Worm (Caenorhabditis elegans): ENCODE data around the gene tbcc-1.

The tbcc-1 gene

ce11 chrIII:2759308-2759707 is 28.9 kb upstream of the tbcc-1 start:
- TF ChIP-seq ztf-16 (tag; optimal IDR thresholded peaks at IDR 0.05) (no peak), ceh-14 (tag; optimal IDR thresholded peaks at IDR 0.05) (no peak)

ce11 chrIII:2760726-2761125 is 27.5 kb upstream of the tbcc-1 start, which contains the start of gene pho-9:
Gene pho-9, minus strand, starts transcription at chrIII:2760816.
- TF ChIP-seq nhr-11 (tag; optimal IDR thresholded peaks at IDR 0.05) (no peak), elt-2 (tag; optimal IDR thresholded peaks at IDR 0.05) (peak; percentile 50), ceh-45 (GFP tag; IDR thresholded peaks at IDR 0.05) (no peak), pat-9 (tag; optimal IDR thresholded peaks at IDR 0.05) (no peak)

- peak; percentile 94 for TF ChIP-seq nfya-1 (tag; optimal IDR thresholded peaks at IDR 0.05)
- peak; percentile 65 for TF ChIP-seq ceh-6 (GFP tag; optimal IDR thresholded peaks at IDR 0.05)
- TF ChIP-seq unc-86 (tag; optimal IDR thresholded peaks at IDR 0.05) = peak; percentile 91
- TF ChIP-seq elt-4 (tag; optimal IDR thresholded peaks at IDR 0.05) = no peak
- TF ChIP-seq ref-2 (tag; optimal IDR thresholded peaks at IDR 0.05) = peak; percentile 88
- TF ChIP-seq che-1 (tag; optimal IDR thresholded peaks at IDR 0.05) = peak; percentile 79
- peak; percentile 95 for TF ChIP-seq elt-2 (tag; optimal IDR thresholded peaks at IDR 0.05)
- peak; percentile 80 for TF ChIP-seq unc-42 (tag; optimal IDR thresholded peaks at IDR 0.05)
- TF ChIP-seq pha-2 (tag; optimal IDR thresholded peaks at IDR 0.05) = peak; percentile 83
- TF ChIP-seq ceh-9 (tag; optimal IDR thresholded peaks at IDR 0.05) = no peak
- TF ChIP-seq F13H6.1 (tag; optimal IDR thresholded peaks at IDR 0.05) = peak; percentile 90
- peak; percentile 45 for TF ChIP-seq pag-3 (tag; optimal IDR thresholded peaks at IDR 0.05; ENCODE audit: borderline replicate concordance)
- TF ChIP-seq unc-3 (GFP tag; conservative IDR thresholded peaks at IDR 0.05) = 0 out of 2 replicates have a peak, but pooled peaks have one; percentile 45
- TF ChIP-seq unc-3 (tag; optimal IDR thresholded peaks at IDR 0.05) = peak; percentile 79
- TF ChIP-seq odd-2 (tag; optimal IDR thresholded peaks at IDR 0.05) = peak; percentile 84
- peak; percentile 75 for TF ChIP-seq C08G9.2 (tag; optimal IDR thresholded peaks at IDR 0.05)
- no peak for TF ChIP-seq fkh-10 (GFP tag; optimal IDR thresholded peaks at IDR 0.05)
- TF ChIP-seq tbx-7 (tag; optimal IDR thresholded peaks at IDR 0.05) = peak; percentile 48
- TF ChIP-seq nhr-11 (tag; optimal IDR thresholded peaks at IDR 0.05) = no peak
- peak; percentile 78 for TF ChIP-seq fax-1 (tag; optimal IDR thresholded peaks at IDR 0.05)
- TF ChIP-seq dmd-4 (tag; optimal IDR thresholded peaks at IDR 0.05; ENCODE audit: borderline replicate concordance) = peak; percentile 93
- peak; percentile 93 for TF ChIP-seq tbx-2 (tag; optimal IDR thresholded peaks at IDR 0.05)
- peak; percentile 40 for TF ChIP-seq ets-4 (tag; optimal IDR thresholded peaks at IDR 0.05)
- peak; percentile 95 for TF ChIP-seq K09A11.1 (tag; optimal IDR thresholded peaks at IDR 0.05; ENCODE audit: insufficient read depth)
- TF ChIP-seq hlh-6 (tag; optimal IDR thresholded peaks at IDR 0.05) = peak; percentile 79
- peak; percentile 93 for TF ChIP-seq rnt-1 (tag; optimal IDR thresholded peaks at IDR 0.05)
- peak; percentile 69 for TF ChIP-seq lin-11 (tag; optimal IDR thresholded peaks at IDR 0.05)
- peak; percentile 90 for TF ChIP-seq ceh-31 (tag; optimal IDR thresholded peaks at IDR 0.05)
- TF ChIP-seq K02D7.2 (tag; optimal IDR thresholded peaks at IDR 0.05) = peak; percentile 88
- TF ChIP-seq unc-55 (GFP tag; optimal IDR thresholded peaks at IDR 0.05) = peak; percentile 38
- TF ChIP-seq zip-5 (tag; optimal IDR thresholded peaks at IDR 0.05) = peak; percentile 63
- no peak for TF ChIP-seq mec-3 (tag; optimal IDR thresholded peaks at IDR 0.05; ENCODE audit: borderline replicate concordance)
- TF ChIP-seq ceh-22 (tag; optimal IDR thresholded peaks at IDR 0.05) = no peak
- peak; percentile 57 for TF ChIP-seq sox-2 (GFP tag; IDR thresholded peaks at IDR 0.05)
- TF ChIP-seq ceh-14 (tag; optimal IDR thresholded peaks at IDR 0.05) = peak; percentile 98
- peak; percentile 76 for TF ChIP-seq ceh-24 (tag; optimal IDR thresholded peaks at IDR 0.05)
- TF ChIP-seq pha-4 (tag; optimal IDR thresholded peaks at IDR 0.05) = no peak
- peak; percentile 61 for TF ChIP-seq nhr-232 (tag; optimal IDR thresholded peaks at IDR 0.05)
- TF ChIP-seq pros-1 (tag; optimal IDR thresholded peaks at IDR 0.05) = no peak
- peak; percentile 74 for TF ChIP-seq C38D4.7 (GFP tag; optimal IDR thresholded peaks at IDR 0.05)
- peak; percentile 55 for TF ChIP-seq ceh-30 (tag; optimal IDR thresholded peaks at IDR 0.05)
- TF ChIP-seq ceh-48 (tag; optimal IDR thresholded peaks at IDR 0.05) = peak; percentile 94
- peak; percentile 85 for TF ChIP-seq lim-6 (tag; optimal IDR thresholded peaks at IDR 0.05)
- peak; percentile 68 for TF ChIP-seq hlh-15 (tag; optimal IDR thresholded peaks at IDR 0.05)
- peak; percentile 73 for TF ChIP-seq npax-4 (tag; optimal IDR thresholded peaks at IDR 0.05)
- peak; percentile 38 for TF ChIP-seq Y22D7AL.16 (tag; optimal IDR thresholded peaks at IDR 0.05)
Observed at ce11 chrIII:2768635-2769034, 19.6 kb upstream of the tbcc-1 start, which contains the start of gene swsn-3. Gene swsn-3, minus strand, starts transcription at chrIII:2768679.
